Fruit fly (Drosophila melanogaster): ENCODE data around the gene CG33965.
A peak's percentile ranks its signal among the peaks of the same experiment; 100 is the strongest.

CG33965 gene

dm6 chr3L:1183467-1183866 lies 49.2 kb upstream of the CG33965 start (continued):
- TF ChIP-seq eg (GFP tag; IDR thresholded peaks at IDR 0.05) (no peak), Hr38 (GFP tag; optimal IDR thresholded peaks at IDR 0.05) (no peak), Smox (GFP tag; optimal IDR thresholded peaks at IDR 0.05) (peak; percentile 2), CG34406 (GFP tag; optimal IDR thresholded peaks at IDR 0.05) (peak; percentile 14), Met (GFP tag; optimal IDR thresholded peaks at IDR 0.05) (peak; percentile 32), Sox15 (GFP tag; optimal IDR thresholded peaks at IDR 0.05) (peak; percentile 0), CG4318 (GFP tag; optimal IDR thresholded peaks at IDR 0.05) (no peak), Blimp-1 (GFP tag; optimal IDR thresholded peaks at IDR 0.05) (no peak), esn (GFP tag; optimal IDR thresholded peaks at IDR 0.05) (peak; percentile 25), Sox102F (GFP tag; optimal IDR thresholded peaks at IDR 0.05) (no peak), lz (GFP tag; optimal IDR thresholded peaks at IDR 0.05) (peak; percentile 5), fd85E (GFP tag; optimal IDR thresholded peaks at IDR 0.05) (no peak), fkh (GFP tag; optimal IDR thresholded peaks at IDR 0.05) (no peak)

- TF ChIP-seq CG3032 (tag; optimal IDR thresholded peaks at IDR 0.05) (no peak), Sox15 (GFP tag; optimal IDR thresholded peaks at IDR 0.05) (no peak), CG11294 (GFP tag; IDR thresholded peaks at IDR 0.05) (no peak), salr (GFP tag; optimal IDR thresholded peaks at IDR 0.05) (no peak), CG3919 (GFP tag; optimal IDR thresholded peaks at IDR 0.05) (no peak), fd85E (GFP tag; optimal IDR thresholded peaks at IDR 0.05) (no peak), eg (GFP tag; IDR thresholded peaks at IDR 0.05) (no peak), CG6792 (GFP tag; optimal IDR thresholded peaks at IDR 0.05) (no peak), CG4318 (GFP tag; optimal IDR thresholded peaks at IDR 0.05) (no peak), Ets21C (GFP tag; optimal IDR thresholded peaks at IDR 0.05) (no peak), CG11902 (GFP tag; optimal IDR thresholded peaks at IDR 0.05) (no peak), CG8632 (GFP tag; optimal IDR thresholded peaks at IDR 0.05) (no peak), CG32006 (GFP tag; optimal IDR thresholded peaks at IDR 0.05) (no peak), fkh (GFP tag; optimal IDR thresholded peaks at IDR 0.05) (peak; percentile 48), spab (GFP tag; optimal IDR thresholded peaks at IDR 0.05) (peak; percentile 15), lz (GFP tag; optimal IDR thresholded peaks at IDR 0.05) (no peak), fd59A (GFP tag; optimal IDR thresholded peaks at IDR 0.05) (no peak), svp (GFP tag) (peak; percentile 94), Sox14 (GFP tag; optimal IDR thresholded peaks at IDR 0.05) (no peak), Hr38 (GFP tag; optimal IDR thresholded peaks at IDR 0.05) (no peak), CG11762 (GFP tag; optimal IDR thresholded peaks at IDR 0.05; ENCODE audit: insufficient read depth) (no peak), acj6 (GFP tag; optimal IDR thresholded peaks at IDR 0.05) (no peak), dsx (GFP tag; optimal IDR thresholded peaks at IDR 0.05; ENCODE audit: poor library complexity, severe bottlenecking) (no peak), net (GFP tag; optimal IDR thresholded peaks at IDR 0.05) (no peak), CG16779 (tag; optimal IDR thresholded peaks at IDR 0.05) (peak; percentile 1), Ets96B (tag; optimal IDR thresholded peaks at IDR 0.05) (no peak), Lpt (GFP tag; optimal IDR thresholded peaks at IDR 0.05) (no peak), CG6854 (GFP tag; optimal IDR thresholded peaks at IDR 0.05) (peak; percentile 54), CG10669 (GFP tag; optimal IDR thresholded peaks at IDR 0.05) (peak; percentile 31), CG6276 (GFP tag; optimal IDR thresholded peaks at IDR 0.05) (peak; percentile 59), vri (GFP tag; optimal IDR thresholded peaks at IDR 0.05) (peak; percentile 62), Met (GFP tag; optimal IDR thresholded peaks at IDR 0.05) (no peak), CG9139 (GFP tag; optimal IDR thresholded peaks at IDR 0.05) (peak; percentile 54), Hr39 (GFP tag; optimal IDR thresholded peaks at IDR 0.05) (no peak), Blimp-1 (GFP tag; optimal IDR thresholded peaks at IDR 0.05) (no peak), CG6808 (GFP tag; optimal IDR thresholded peaks at IDR 0.05) (peak; percentile 58), Gug (GFP tag; IDR thresholded peaks at IDR 0.05) (no peak), CG34406 (GFP tag; optimal IDR thresholded peaks at IDR 0.05) (no peak), CG8319 (GFP tag; optimal IDR thresholded peaks at IDR 0.05) (no peak), esn (GFP tag; optimal IDR thresholded peaks at IDR 0.05) (no peak), ss (GFP tag; optimal IDR thresholded peaks at IDR 0.05) (peak; percentile 67 to 72)
These were observed 43.6 kb upstream of the CG33965 start, which contains the start of gene CG13912 for dm6 chr3L:1188936-1189659. Gene CG13912 (plus strand): TSS chr3L:1189588.

Data from whole organism, prepupa.